Worm (Caenorhabditis elegans) whole organism, young adult: ENCODE results near the gene C16D9.9.

ENCODE experiments used
- B0035.1 ChIP-seq: sonication (generic microtip); optimal IDR thresholded peaks from 2 replicates; lab custom pipeline; 2016; ENCODE audit warnings: missing genetic modification characterization, mild to moderate bottlenecking, missing compliant biosample characterization, missing genotype, missing genetic modification reagents
- B0336.3 ChIP-seq: fragments of 200-800 bp; sonication (Bioruptor generic); IDR thresholded peaks from 2 replicates; pipeline ENCODE4 v1.3.6; 2022; ENCODE audit warnings: missing genetic modification characterization, missing compliant biosample characterization
- F52B5.7 ChIP-seq: sonication (generic microtip); optimal IDR thresholded peaks from 2 replicates; lab custom pipeline; 2016; ENCODE audit warnings: mild to moderate bottlenecking, missing genetic modification characterization, missing compliant biosample characterization
- F55B11.4 ChIP-seq: sonication (generic microtip); optimal IDR thresholded peaks from 2 replicates; lab custom pipeline; 2016; ENCODE audit warnings: missing compliant biosample characterization, missing genetic modification characterization, borderline replicate concordance; ENCODE audit not compliant: insufficient read depth
- K12H6.12 ChIP-seq: fragments of 200-800 bp; sonication (Bioruptor generic); optimal IDR thresholded peaks from 2 replicates; lab custom pipeline; 2018; ENCODE audit warnings: mild to moderate bottlenecking, missing genetic modification characterization, missing compliant biosample characterization
- T07F8.4 ChIP-seq: sonication (generic microtip); optimal IDR thresholded peaks from 2 replicates; lab custom pipeline; 2016; ENCODE audit warnings: mild to moderate bottlenecking, missing genetic modification characterization, moderate library complexity, missing compliant biosample characterization
- T26A5.8 ChIP-seq: sonication (generic microtip); optimal IDR thresholded peaks from 2 replicates; lab custom pipeline; 2016; ENCODE audit warnings: missing genetic modification characterization, missing compliant biosample characterization
- Y53G8AR.9 ChIP-seq: fragments of 200-800 bp; sonication (Bioruptor generic); conservative IDR thresholded peaks from 2 replicates; pipeline ENCODE4 v1.3.6; 2022; ENCODE audit warnings: missing genetic modification reagents, missing genetic modification characterization, missing compliant biosample characterization
- Y56A3A.18 ChIP-seq: fragments of 200-800 bp; sonication (Bioruptor generic); IDR thresholded peaks from 2 replicates; pipeline ENCODE4 v1.3.6; 2022; ENCODE audit warnings: missing genetic modification reagents, missing genetic modification characterization, missing compliant biosample characterization
- Y95B8A.8 ChIP-seq: fragments of 200-800 bp; sonication (Bioruptor generic); IDR thresholded peaks from 2 replicates; pipeline ENCODE4 v1.3.6; 2022; ENCODE audit warnings: missing genetic modification reagents, missing genetic modification characterization, missing compliant biosample characterization
- aptf-3 ChIP-seq: fragments of 200-800 bp; sonication (Bioruptor generic); IDR thresholded peaks from 2 replicates; pipeline ENCODE4 v1.3.6; 2022; ENCODE audit warnings: missing genetic modification characterization, missing compliant biosample characterization
- attf-3 ChIP-seq: fragments of 200-800 bp; sonication (Bioruptor generic); conservative IDR thresholded peaks from 2 replicates; pipeline ENCODE4 v1.3.6; 2022; ENCODE audit warnings: missing genetic modification reagents, missing genetic modification characterization, missing compliant biosample characterization
- attf-5 ChIP-seq: fragments of 200-800 bp; sonication (Bioruptor generic); optimal IDR thresholded peaks from 2 replicates; lab custom pipeline; 2018; ENCODE audit warnings: mild to moderate bottlenecking, missing genetic modification characterization, missing compliant biosample characterization
- ceh-100 ChIP-seq: fragments of 200-800 bp; sonication (Bioruptor generic); IDR thresholded peaks from 2 replicates; pipeline ENCODE4 v1.3.6; 2022; ENCODE audit warnings: missing genetic modification reagents, missing genetic modification characterization, missing compliant biosample characterization
- ceh-27 ChIP-seq: fragments of 200-800 bp; sonication (Bioruptor generic); optimal IDR thresholded peaks from 2 replicates; lab custom pipeline; 2018; ENCODE audit warnings: mild to moderate bottlenecking, missing genetic modification characterization, moderate library complexity, missing compliant biosample characterization
- die-1 ChIP-seq: sonication (generic microtip); optimal IDR thresholded peaks from 2 replicates; lab custom pipeline; 2016; ENCODE audit warnings: missing genotype, mild to moderate bottlenecking, missing genetic modification characterization, missing compliant biosample characterization
- dox-1 ChIP-seq: fragments of 200-800 bp; sonication (Bioruptor generic); IDR thresholded peaks from 2 replicates; pipeline ENCODE4 v1.3.6; 2022; ENCODE audit warnings: missing genetic modification reagents, missing genetic modification characterization, missing compliant biosample characterization
- dpl-1 ChIP-seq: fragments of 150-350 bp; optimal IDR thresholded peaks from 2 replicates; lab custom pipeline; 2014; ENCODE audit warnings: missing biosample characterization, missing genetic modification reagents, missing genetic modification characterization
- ekl-4 ChIP-seq: fragments of 200-800 bp; sonication (Bioruptor generic); IDR thresholded peaks from 2 replicates; pipeline ENCODE4 v1.3.6; 2022; ENCODE audit warnings: missing genetic modification reagents, missing genetic modification characterization, missing compliant biosample characterization
- hmg-1.2 ChIP-seq: fragments of 200-800 bp; sonication (Bioruptor generic); IDR thresholded peaks from 2 replicates; pipeline ENCODE4 v1.3.6; 2022; ENCODE audit warnings: missing genetic modification reagents, missing genetic modification characterization, missing compliant biosample characterization
- hmg-20 ChIP-seq: fragments of 200-800 bp; sonication (Bioruptor generic); IDR thresholded peaks from 2 replicates; pipeline ENCODE4 v1.3.6; 2022; ENCODE audit warnings: missing genetic modification reagents, missing genetic modification characterization, missing compliant biosample characterization
- hsf-1 ChIP-seq: fragments of 200-800 bp; sonication (Bioruptor generic); IDR thresholded peaks from 2 replicates; pipeline ENCODE4 v1.3.6; 2022; ENCODE audit warnings: missing genetic modification reagents, missing genetic modification characterization, missing compliant biosample characterization
- lag-1 ChIP-seq: fragments of 200-800 bp; sonication (Bioruptor generic); IDR thresholded peaks from 2 replicates; pipeline ENCODE4 v1.3.6; 2022; ENCODE audit warnings: missing genetic modification reagents, missing genetic modification characterization, missing compliant biosample characterization
- let-607 ChIP-seq, 2 experiments: fragments of 200-800 bp in 1 of 2; sonication (Bioruptor generic) in 1 of 2; sonication (generic microtip) in 1 of 2; optimal IDR thresholded peaks; 2 replicates each; lab custom pipeline; 2016 to 2018; ENCODE audit warnings: mild to moderate bottlenecking in 2 of 2, missing compliant biosample characterization in 2 of 2, missing genetic modification characterization in 2 of 2, moderate library complexity in 2 of 2, missing genotype in 1 of 2
- lin-54 ChIP-seq: fragments of 200-800 bp; sonication (Bioruptor generic); optimal IDR thresholded peaks from 2 replicates; lab custom pipeline; 2018; ENCODE audit warnings: mild to moderate bottlenecking, missing genetic modification characterization, missing compliant biosample characterization
- madf-10 ChIP-seq: sonication (generic microtip); optimal IDR thresholded peaks from 2 replicates; lab custom pipeline; 2016; ENCODE audit warnings: mild to moderate bottlenecking, missing genetic modification characterization, missing compliant biosample characterization
- nfyb-1 ChIP-seq: fragments of 200-800 bp; sonication (Bioruptor generic); IDR thresholded peaks from 2 replicates; pipeline ENCODE4 v1.3.6; 2022; ENCODE audit warnings: missing genetic modification reagents, missing genetic modification characterization, missing compliant biosample characterization
- nhr-80 ChIP-seq: sonication (generic microtip); optimal IDR thresholded peaks from 2 replicates; lab custom pipeline; 2016; ENCODE audit warnings: missing genetic modification characterization, missing compliant biosample characterization
- sea-2 ChIP-seq: fragments of 200-800 bp; sonication (Bioruptor generic); IDR thresholded peaks from 2 replicates; pipeline ENCODE4 v1.3.6; 2022; ENCODE audit warnings: missing genetic modification characterization, missing compliant biosample characterization
- snpc-4 ChIP-seq, 5 experiments: fragments of 150-350 bp in 1 of 5; sonication (generic microtip) in 4 of 5; optimal IDR thresholded peaks; 2 replicates each; lab custom pipeline; 2014 to 2018; ENCODE audit warnings: missing genetic modification characterization in 5 of 5, missing biosample characterization in 3 of 5, antibody characterized with exemption in 2 of 5, mild to moderate bottlenecking in 2 of 5, missing compliant biosample characterization in 2 of 5, missing genotype in 2 of 5, moderate library complexity in 2 of 5, missing genetic modification reagents in 1 of 5
- somi-1 ChIP-seq: fragments of 200-800 bp; sonication (Bioruptor generic); optimal IDR thresholded peaks from 2 replicates; lab custom pipeline; 2018; ENCODE audit warnings: mild to moderate bottlenecking, missing genetic modification characterization, missing compliant biosample characterization
- tbp1 ChIP-seq: fragments of 200-800 bp; sonication (Bioruptor generic); optimal IDR thresholded peaks from 2 replicates; lab custom pipeline; 2018; ENCODE audit warnings: mild to moderate bottlenecking, missing genetic modification characterization, missing compliant biosample characterization
- tlf-1 ChIP-seq: fragments of 200-800 bp; sonication (Bioruptor generic); optimal IDR thresholded peaks from 2 replicates; lab custom pipeline; 2018; ENCODE audit warnings: mild to moderate bottlenecking, missing genetic modification characterization, missing compliant biosample characterization
- ztf-3 ChIP-seq: fragments of 200-800 bp; sonication (Bioruptor generic); optimal IDR thresholded peaks from 2 replicates; lab custom pipeline; 2018; ENCODE audit warnings: mild to moderate bottlenecking, missing genetic modification characterization, missing compliant biosample characterization

Gene C16D9.9

DNA sequence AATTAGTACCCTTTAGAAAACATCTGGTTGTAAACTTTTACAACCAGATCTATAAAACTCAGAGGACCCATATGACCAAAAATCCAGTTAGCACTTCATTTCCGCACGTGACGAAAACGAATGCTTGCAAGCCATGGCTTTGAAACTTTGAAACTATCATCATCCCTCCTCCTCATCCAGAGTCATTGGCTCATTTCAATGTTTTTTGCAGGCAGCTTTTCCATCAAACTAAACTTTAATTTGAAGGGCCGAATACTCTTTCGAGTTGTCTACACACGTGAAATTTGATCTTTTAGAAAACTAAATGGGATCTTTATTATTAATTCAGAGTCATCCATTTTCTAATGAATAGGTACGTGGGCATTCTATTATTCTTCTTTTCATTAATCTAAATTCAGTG is 1.8 kb upstream of the C16D9.9 start:
- TF ChIP-seq B0035.1 (tag; lab: Kevin White, UChicago), result no peak

DNA sequence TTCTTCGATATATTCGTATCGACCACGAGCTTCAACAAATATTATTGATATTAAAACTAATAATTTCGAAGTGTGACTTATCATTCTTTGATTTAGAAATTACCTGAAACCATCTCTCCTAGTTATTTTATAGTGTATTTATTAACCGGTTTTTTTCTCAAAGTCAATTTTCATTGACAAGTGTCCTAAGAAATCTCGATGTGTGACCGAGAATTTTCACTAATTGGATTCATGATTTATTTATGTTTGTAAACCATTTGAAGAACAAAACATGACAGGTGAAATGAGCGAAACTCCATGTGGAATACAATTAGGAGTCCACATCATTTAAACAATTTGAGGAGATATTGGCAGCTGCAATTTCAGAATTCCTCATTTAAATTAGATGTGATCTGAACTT is 575 bp upstream of the C16D9.9 start, which contains the start of gene C16D9.8:
Gene C16D9.8, minus strand, starts transcription at position 101 of the 400 bp plus-strand sequence.
- no peak for TF ChIP-seq hmg-20 (GFP tag; lab: Robert Waterston, UW)
- no peak for TF ChIP-seq ceh-27 (GFP tag; lab: Kevin White, UChicago)
- no peak for TF ChIP-seq madf-10
- TF ChIP-seq attf-5 (GFP tag; lab: Kevin White, UChicago), result no peak
- TF ChIP-seq nhr-80 (tag; lab: Kevin White, UChicago), result no peak

DNA sequence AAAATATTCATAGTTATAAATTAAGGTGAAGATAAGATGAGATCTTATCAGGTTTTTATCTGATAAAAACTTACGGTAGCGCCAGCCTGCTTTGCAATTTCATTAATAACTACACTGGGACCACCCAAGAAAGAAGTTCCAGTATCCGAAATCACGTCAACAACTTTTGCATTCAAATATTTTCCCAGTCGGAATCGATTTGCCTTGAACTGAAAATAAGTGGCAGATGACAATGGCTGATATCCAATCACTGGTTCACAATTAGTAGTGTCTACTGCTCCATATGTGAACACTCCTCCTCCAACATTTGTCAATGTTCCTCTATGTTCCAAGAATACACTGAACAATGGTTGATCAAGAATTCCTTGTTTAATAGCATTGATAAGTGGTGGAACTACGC is 2.2 kb downstream of the C16D9.9 start, which contains the start of gene F21F8.5:
Gene F21F8.5, minus strand, starts transcription at position 101 of the 400 bp plus-strand sequence.
- no peak for TF ChIP-seq Y56A3A.18 (GFP tag; lab: Robert Waterston, UW)
- no peak for TF ChIP-seq snpc-4 (GFP tag; optimal IDR thresholded peaks at IDR 0.05; lab: Kevin White, UChicago)
- TF ChIP-seq snpc-4 (tag; optimal IDR thresholded peaks at IDR 0.05; lab: Kevin White, UChicago), result no peak
- TF ChIP-seq die-1 (tag; lab: Kevin White, UChicago), result no peak
- no peak for TF ChIP-seq ztf-3 (GFP tag; lab: Kevin White, UChicago)
- no peak for TF ChIP-seq sea-2
- TF ChIP-seq attf-3, result no peak
- no peak for TF ChIP-seq dpl-1 (GFP tag; lab: Kevin White, UChicago)
- TF ChIP-seq lin-54 (GFP tag; lab: Kevin White, UChicago), result no peak
- TF ChIP-seq F55B11.4 (tag; lab: Kevin White, UChicago), result no peak
- no peak for TF ChIP-seq lag-1
- no peak for TF ChIP-seq aptf-3 (GFP tag; lab: Robert Waterston, UW)
- TF ChIP-seq somi-1, result no peak
- TF ChIP-seq ceh-100 (GFP tag; lab: Robert Waterston, UW), result no peak
- TF ChIP-seq hmg-1.2 (GFP tag; lab: Robert Waterston, UW), result no peak
- TF ChIP-seq dox-1, result no peak
- no peak for TF ChIP-seq T07F8.4 (tag; lab: Kevin White, UChicago)
- TF ChIP-seq, all 124 proteins: peak for 0

DNA sequence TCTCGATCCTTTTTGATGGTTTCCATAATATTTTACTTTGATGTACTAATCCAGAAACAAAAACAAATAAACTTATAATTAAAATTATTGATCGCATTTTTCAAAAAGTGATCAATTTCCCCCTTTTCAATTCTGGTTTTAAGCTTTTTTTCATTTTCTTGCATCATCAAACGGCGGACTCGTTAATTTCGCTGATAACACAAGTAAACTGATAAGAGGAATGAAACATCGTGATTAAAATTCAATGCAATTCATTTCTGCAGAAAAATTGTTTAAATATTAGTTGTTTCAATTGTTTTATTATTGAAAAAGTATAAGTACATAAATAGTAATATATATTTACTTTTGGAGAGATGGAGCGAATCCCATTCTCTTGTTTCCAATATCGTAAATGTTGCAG is 3.2 kb downstream of the C16D9.9 start:
- 0 out of 2 replicates have a peak, but pooled peaks have one; percentile 24 for TF ChIP-seq nfyb-1
- peak; percentile 71 for TF ChIP-seq nhr-80 (tag; lab: Kevin White, UChicago)
- TF ChIP-seq ekl-4 (GFP tag; lab: Robert Waterston, UW), result 0 out of 2 replicates have a peak, but pooled peaks have one; percentile 21
- TF ChIP-seq hsf-1, result no peak
- no peak for TF ChIP-seq F52B5.7 (tag; lab: Kevin White, UChicago)
- no peak for TF ChIP-seq lin-54 (GFP tag; lab: Kevin White, UChicago)
- peak in 1 of 2 experiments; percentile 13 for TF ChIP-seq let-607 (tag; optimal IDR thresholded peaks at IDR 0.05; lab: Kevin White, UChicago)
- TF ChIP-seq snpc-4 (GFP tag; optimal IDR thresholded peaks at IDR 0.05; lab: Kevin White, UChicago), result no peak
- TF ChIP-seq snpc-4 (tag; optimal IDR thresholded peaks at IDR 0.05; lab: Kevin White, UChicago), result peak in 1 of 4 experiments; percentile 5
- TF ChIP-seq tbp1 (GFP tag; lab: Kevin White, UChicago), result peak; percentile 7
- no peak for TF ChIP-seq Y56A3A.18 (GFP tag; lab: Robert Waterston, UW)
- TF ChIP-seq B0336.3 (GFP tag; lab: Robert Waterston, UW), result peak; percentile 16; the same call in 1 of the 2 replicates
- TF ChIP-seq T26A5.8 (tag; lab: Kevin White, UChicago), result no peak
- no peak for TF ChIP-seq Y95B8A.8
- peak; percentile 2 for TF ChIP-seq tlf-1 (GFP tag; lab: Kevin White, UChicago)
- no peak for TF ChIP-seq aptf-3 (GFP tag; lab: Robert Waterston, UW)
- no peak for TF ChIP-seq K12H6.12 (tag; lab: Kevin White, UChicago)
- TF ChIP-seq Y53G8AR.9, result peak; percentile 69
